Fruit fly (Drosophila melanogaster): ENCODE measurements around the gene Daxx.

The Daxx gene

DNA sequence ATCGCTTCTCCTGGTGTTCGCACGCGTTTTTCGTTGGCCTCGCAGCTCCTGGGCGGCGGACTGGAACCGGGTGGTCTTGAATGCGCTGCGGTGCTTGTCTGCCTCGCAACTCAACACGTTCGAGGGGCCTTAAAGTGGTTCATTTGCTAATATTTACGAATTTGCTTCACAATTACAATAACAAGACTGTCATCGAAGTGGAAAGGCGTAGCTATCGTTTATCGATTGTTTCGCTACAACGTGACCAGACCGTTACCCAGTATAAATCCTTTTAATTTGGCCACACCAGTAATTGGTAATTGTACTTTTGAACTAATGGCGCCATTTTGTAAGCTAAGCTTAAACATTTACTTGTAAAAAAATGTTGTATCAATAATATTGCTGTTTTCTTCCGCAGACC is 4.0 kb upstream of the Daxx start, which contains the start of gene CG9536 (continued):
- TF ChIP-seq inv (GFP tag; IDR thresholded peaks at IDR 0.05; ENCODE audit: partially characterized antibody) = no peak
- no peak for TF ChIP-seq ind (GFP tag; optimal IDR thresholded peaks at IDR 0.05)
- peak; percentile 82 for TF ChIP-seq YL-1 (GFP tag; optimal IDR thresholded peaks at IDR 0.05)
- TF ChIP-seq CG31441 (GFP tag; IDR thresholded peaks at IDR 0.05) = no peak
- no peak for TF ChIP-seq pho (GFP tag; optimal IDR thresholded peaks at IDR 0.05)
- TF ChIP-seq CG4328 (GFP tag; optimal IDR thresholded peaks at IDR 0.05) = no peak
- TF ChIP-seq nerfin-1 (tag; optimal IDR thresholded peaks at IDR 0.05) = no peak
- TF ChIP-seq ash1 (GFP tag; optimal IDR thresholded peaks at IDR 0.05) = no peak
- TF ChIP-seq Rfx (GFP tag; IDR thresholded peaks at IDR 0.05) = no peak
- TF ChIP-seq CTCF (GFP tag; optimal IDR thresholded peaks at IDR 0.05) = no peak
- TF ChIP-seq CG7786 (GFP tag; optimal IDR thresholded peaks at IDR 0.05) = no peak
- no peak for TF ChIP-seq CrebB (tag; optimal IDR thresholded peaks at IDR 0.05)
- no peak for TF ChIP-seq grau (tag; optimal IDR thresholded peaks at IDR 0.05)
- TF ChIP-seq CG17328 (GFP tag; IDR thresholded peaks at IDR 0.05) = no peak
- TF ChIP-seq bbx (GFP tag; IDR thresholded peaks at IDR 0.05; ENCODE audit: partially characterized antibody) = peak; percentile 57; the same call in 1 of the 2 replicates
- no peak for TF ChIP-seq z (GFP tag; IDR thresholded peaks at IDR 0.05)
- TF ChIP-seq esg (GFP tag; conservative IDR thresholded peaks at IDR 0.05) = no peak
- no peak for TF ChIP-seq CG17385 (GFP tag; optimal IDR thresholded peaks at IDR 0.05)
- TF ChIP-seq CG2199 (GFP tag; IDR thresholded peaks at IDR 0.05) = no peak
- peak; percentile 47 for TF ChIP-seq trem (tag; optimal IDR thresholded peaks at IDR 0.05)
- no peak for TF ChIP-seq salm (tag; optimal IDR thresholded peaks at IDR 0.05)
- no peak for TF ChIP-seq ab (GFP tag; optimal IDR thresholded peaks at IDR 0.05)
- no peak for TF ChIP-seq CG12744 (GFP tag; optimal IDR thresholded peaks at IDR 0.05)
- TF ChIP-seq CG10209 (GFP tag; optimal IDR thresholded peaks at IDR 0.05) = no peak
- TF ChIP-seq ERR (GFP tag; optimal IDR thresholded peaks at IDR 0.05) = no peak
- no peak for TF ChIP-seq tio (GFP tag; optimal IDR thresholded peaks at IDR 0.05)
- TF ChIP-seq CG12155 (GFP tag; optimal IDR thresholded peaks at IDR 0.05) = no peak
- no peak for TF ChIP-seq CG7357 (GFP tag; IDR thresholded peaks at IDR 0.05)
- TF ChIP-seq dmrt11E (tag; optimal IDR thresholded peaks at IDR 0.05) = no peak
- no peak for TF ChIP-seq Ptx1 (GFP tag; IDR thresholded peaks at IDR 0.05)
- peak; percentile 30; the same call in 1 of the 2 replicates for TF ChIP-seq CG3847 (GFP tag; IDR thresholded peaks at IDR 0.05)
- TF ChIP-seq ttk (GFP tag; IDR thresholded peaks at IDR 0.05) = no peak
- no peak for TF ChIP-seq emc (GFP tag; optimal IDR thresholded peaks at IDR 0.05)
- TF ChIP-seq CG14710 (tag; optimal IDR thresholded peaks at IDR 0.05) = peak; percentile 17
- peak; percentile 40 for TF ChIP-seq CG4617 (GFP tag; optimal IDR thresholded peaks at IDR 0.05; ENCODE audit: borderline replicate concordance)
- TF ChIP-seq corto (GFP tag; optimal IDR thresholded peaks at IDR 0.05) = no peak
- no peak for TF ChIP-seq D19B (GFP tag; optimal IDR thresholded peaks at IDR 0.05)
- no peak for TF ChIP-seq HLHmδ (GFP tag; optimal IDR thresholded peaks at IDR 0.05)
- TF ChIP-seq rib (GFP tag; IDR thresholded peaks at IDR 0.05) = no peak
- no peak for TF ChIP-seq CG8281 (tag; optimal IDR thresholded peaks at IDR 0.05)
- no peak for TF ChIP-seq Hand (GFP tag; optimal IDR thresholded peaks at IDR 0.05)
- no peak for TF ChIP-seq CoRest (tag; optimal IDR thresholded peaks at IDR 0.05)
- TF ChIP-seq chm (GFP tag; IDR thresholded peaks at IDR 0.05) = no peak
- TF ChIP-seq Vsx1 (GFP tag; optimal IDR thresholded peaks at IDR 0.05) = no peak
- TF ChIP-seq ase (GFP tag; IDR thresholded peaks at IDR 0.05) = no peak
- no peak for TF ChIP-seq sc (optimal IDR thresholded peaks at IDR 0.05)
- TF ChIP-seq sc (GFP tag; optimal IDR thresholded peaks at IDR 0.05) = no peak
- TF ChIP-seq ken (GFP tag; IDR thresholded peaks at IDR 0.05) = no peak
- no peak for TF ChIP-seq fd102C (GFP tag; optimal IDR thresholded peaks at IDR 0.05)
- peak; percentile 82 for TF ChIP-seq CG4360 (GFP tag; IDR thresholded peaks at IDR 0.05)
- no peak for TF ChIP-seq CG31388 (GFP tag; optimal IDR thresholded peaks at IDR 0.05)
- no peak for TF ChIP-seq Atf-2 (GFP tag; optimal IDR thresholded peaks at IDR 0.05)
- peak; percentile 28 for TF ChIP-seq CG15514 (GFP tag; optimal IDR thresholded peaks at IDR 0.05)

Measured in whole organism, embryonic.